Worm (Caenorhabditis elegans): ENCODE results near the gene fbxa-214.

fbxa-214 gene

DNA sequence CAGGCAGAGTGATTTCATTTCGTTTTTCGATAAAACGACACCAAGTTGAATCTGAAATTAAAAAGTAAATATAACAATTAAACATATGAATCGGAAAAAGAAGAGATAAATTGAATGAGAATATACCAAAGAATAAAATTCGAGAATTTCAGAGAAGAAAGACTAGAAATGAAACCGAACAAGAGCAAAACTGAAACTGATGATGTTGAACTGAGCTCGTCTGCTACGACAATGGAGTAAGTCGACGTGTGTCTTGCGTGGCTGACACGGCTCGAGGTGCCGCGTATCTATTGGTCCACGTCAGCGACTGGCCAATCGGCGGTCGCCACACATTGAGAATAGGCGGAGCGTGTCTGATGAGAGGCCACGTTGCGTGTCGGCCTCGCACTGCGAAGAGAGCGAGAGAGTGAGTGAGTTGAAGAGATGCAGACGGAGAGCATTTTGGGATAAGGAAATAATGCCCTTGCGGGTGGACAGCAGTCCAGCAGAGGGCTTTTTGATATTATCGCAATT lies 30.7 kb upstream of the fbxa-214 start, which contains the start of gene crt-1:
TSS of gene crt-1 (minus strand) at position 51 of the 513 bp plus-strand sequence.
- TF ChIP-seq snpc-1.3 (tag; optimal IDR thresholded peaks at IDR 0.05; ENCODE audit: insufficient read depth): no peak
- TF ChIP-seq D2030.7 (GFP tag; IDR thresholded peaks at IDR 0.05): peak; percentile 36; the same call in 1 of the 2 replicates
- TF ChIP-seq snpc-3.4 (tag; optimal IDR thresholded peaks at IDR 0.05): no peak
- TF ChIP-seq nhr-120 (GFP tag; IDR thresholded peaks at IDR 0.05): no peak
- TF ChIP-seq C06A6.2 (GFP tag; conservative IDR thresholded peaks at IDR 0.05): peak; percentile 71
- peak; percentile 81 for TF ChIP-seq ztf-26 (tag; optimal IDR thresholded peaks at IDR 0.05)
- peak; percentile 90 for TF ChIP-seq B0336.3 (GFP tag; IDR thresholded peaks at IDR 0.05)
- TF ChIP-seq hmg-1.2 (GFP tag; IDR thresholded peaks at IDR 0.05): peak; percentile 88
- TF ChIP-seq ZK185.1 (tag; optimal IDR thresholded peaks at IDR 0.05; ENCODE audit: poor library complexity, severe bottlenecking): peak; percentile 81
- peak; percentile 73 for TF ChIP-seq atf-7 (tag; optimal IDR thresholded peaks at IDR 0.05)
- TF ChIP-seq egrh-3 (GFP tag; IDR thresholded peaks at IDR 0.05): peak; percentile 32; the same call in 1 of the 2 replicates
- peak; percentile 98 to 99 for TF ChIP-seq let-607 (tag; optimal IDR thresholded peaks at IDR 0.05)
- no peak for TF ChIP-seq xnd-1 (tag; optimal IDR thresholded peaks at IDR 0.05)
- no peak; the same call in 1 of the 2 replicates for TF ChIP-seq madf-6 (GFP tag; IDR thresholded peaks at IDR 0.05)
- no peak for TF ChIP-seq akir-1 (GFP tag; optimal IDR thresholded peaks at IDR 0.05)
- TF ChIP-seq F49E8.2 (tag; optimal IDR thresholded peaks at IDR 0.05; ENCODE audit: insufficient read depth): no peak
- peak; percentile 66 for TF ChIP-seq madf-10 (tag; optimal IDR thresholded peaks at IDR 0.05)
- TF ChIP-seq athp-1 (tag; optimal IDR thresholded peaks at IDR 0.05): no peak
- no peak for TF ChIP-seq ccch-3 (GFP tag; optimal IDR thresholded peaks at IDR 0.05)
- peak; percentile 82 for TF ChIP-seq let-526 (GFP tag; IDR thresholded peaks at IDR 0.05)
- no peak for TF ChIP-seq B0035.1 (tag; optimal IDR thresholded peaks at IDR 0.05)
- no peak for TF ChIP-seq sea-2 (GFP tag; IDR thresholded peaks at IDR 0.05)
- TF ChIP-seq chd-7 (tag; optimal IDR thresholded peaks at IDR 0.05): peak; percentile 88
- peak; percentile 78 for TF ChIP-seq attf-5 (GFP tag; optimal IDR thresholded peaks at IDR 0.05)
- TF ChIP-seq nhr-80 (tag; optimal IDR thresholded peaks at IDR 0.05): peak; percentile 89
- no peak for TF ChIP-seq madf-8 (GFP tag; conservative IDR thresholded peaks at IDR 0.05)
- TF ChIP-seq pha-4 (tag; optimal IDR thresholded peaks at IDR 0.05): no peak
- peak; percentile 59; the same call in 1 of the 2 replicates for TF ChIP-seq Y79H2A.3 (GFP tag; conservative IDR thresholded peaks at IDR 0.05)
- TF ChIP-seq ceh-100 (GFP tag; IDR thresholded peaks at IDR 0.05): no peak; the same call in 1 of the 2 replicates
- TF ChIP-seq ceh-40 (GFP tag; IDR thresholded peaks at IDR 0.05): no peak; the same call in 1 of the 2 replicates
- TF ChIP-seq F23B12.7 (tag; optimal IDR thresholded peaks at IDR 0.05; ENCODE audit: insufficient read depth): no peak
- TF ChIP-seq hmg-20 (GFP tag; IDR thresholded peaks at IDR 0.05): no peak
- no peak for TF ChIP-seq T26A5.8 (tag; optimal IDR thresholded peaks at IDR 0.05)
- TF ChIP-seq F22D6.2 (tag; optimal IDR thresholded peaks at IDR 0.05): peak; percentile 62
- no peak for TF ChIP-seq zim-3 (tag; optimal IDR thresholded peaks at IDR 0.05)
- TF ChIP-seq F10E7.11 (tag; optimal IDR thresholded peaks at IDR 0.05): no peak
- TF ChIP-seq pbrm-1 (GFP tag; IDR thresholded peaks at IDR 0.05): peak; percentile 87
- TF ChIP-seq T07F8.4 (tag; optimal IDR thresholded peaks at IDR 0.05): no peak
- peak; percentile 58 for TF ChIP-seq F52B5.7 (tag; optimal IDR thresholded peaks at IDR 0.05)
- TF ChIP-seq aptf-2 (GFP tag; conservative IDR thresholded peaks at IDR 0.05): no peak
- TF ChIP-seq nfya-2 (GFP tag; IDR thresholded peaks at IDR 0.05): peak; percentile 99
- no peak for TF ChIP-seq ztf-25 (GFP tag; IDR thresholded peaks at IDR 0.05)
- peak; percentile 63 for TF ChIP-seq tbp1 (GFP tag; optimal IDR thresholded peaks at IDR 0.05)
- no peak for TF ChIP-seq bed-1 (GFP tag; IDR thresholded peaks at IDR 0.05)
- TF ChIP-seq F33H1.4 (GFP tag; IDR thresholded peaks at IDR 0.05): no peak
- TF ChIP-seq nhr-179 (tag; optimal IDR thresholded peaks at IDR 0.05): no peak
- peak; percentile 89 for TF ChIP-seq K11D2.4 (GFP tag; IDR thresholded peaks at IDR 0.05)
- TF ChIP-seq Y95B8A.8 (GFP tag; IDR thresholded peaks at IDR 0.05): no peak
